Fruit fly (Drosophila melanogaster) whole organism, embryonic: Measurements from ENCODE around the gene orb.

ENCODE experiments used
- ATbp ChIP-seq: fragments of 200-800 bp; sonication (Bioruptor generic); optimal IDR thresholded peaks from 2 replicates; lab custom pipeline; 2017; ENCODE audit warnings: missing biosample characterization, mild to moderate bottlenecking, missing genetic modification characterization, missing genetic modification reagents
- Abd-B ChIP-seq: fragments of 200-800 bp; sonication (Bioruptor generic); optimal IDR thresholded peaks from 2 replicates; lab custom pipeline; 2018; ENCODE audit warnings: missing biosample characterization, mild to moderate bottlenecking, missing genetic modification characterization, moderate library complexity
- CG11247 ChIP-seq: fragments of 200-800 bp; sonication (Bioruptor generic); IDR thresholded peaks from 2 replicates; pipeline ENCODE4 v1.3.6; 2022; ENCODE audit warnings: missing biosample characterization, missing genetic modification characterization
- CG11398 ChIP-seq: fragments of 200-800 bp; sonication (Bioruptor generic); optimal IDR thresholded peaks from 2 replicates; lab custom pipeline; 2016; ENCODE audit warnings: missing biosample characterization, missing genetic modification characterization
- CG13424 ChIP-seq: fragments of 200-800 bp; sonication (Bioruptor generic); optimal IDR thresholded peaks from 2 replicates; lab custom pipeline; 2019; ENCODE audit warnings: missing biosample characterization, mild to moderate bottlenecking, missing genetic modification characterization, moderate library complexity
- CG1529 ChIP-seq: fragments of 200-800 bp; sonication (Bioruptor generic); optimal IDR thresholded peaks from 3 replicates; lab custom pipeline; 2018; ENCODE audit warnings: missing biosample characterization, missing genetic modification characterization
- CG15601 ChIP-seq: fragments of 200-800 bp; sonication (Bioruptor generic); optimal IDR thresholded peaks from 3 replicates; lab custom pipeline; 2019; ENCODE audit warnings: missing biosample characterization, mild to moderate bottlenecking, missing genetic modification characterization, moderate library complexity
- CG16779 ChIP-seq: fragments of 200-800 bp; sonication (Bioruptor generic); IDR thresholded peaks from 2 replicates; pipeline ENCODE4 v1.3.6; 2022; ENCODE audit warnings: missing biosample characterization, missing genetic modification characterization
- CG16813 ChIP-seq: fragments of 200-800 bp; sonication (Bioruptor generic); IDR thresholded peaks from 3 replicates; pipeline ENCODE4 v1.3.6; 2022; ENCODE audit warnings: missing biosample characterization, missing genetic modification characterization; ENCODE audit not compliant: partially characterized antibody
- CG17912 ChIP-seq: fragments of 200-800 bp; sonication (Bioruptor generic); optimal IDR thresholded peaks from 2 replicates; lab custom pipeline; 2018; ENCODE audit warnings: missing biosample characterization, mild to moderate bottlenecking, missing genetic modification characterization
- CG2199 ChIP-seq: fragments of 200-800 bp; sonication (Bioruptor generic); IDR thresholded peaks from 3 replicates; pipeline ENCODE4 v1.3.6; 2022; ENCODE audit warnings: missing biosample characterization, missing genetic modification characterization
- CG2712 ChIP-seq: fragments of 200-800 bp; optimal IDR thresholded peaks from 3 replicates; lab custom pipeline; 2019; ENCODE audit warnings: missing biosample characterization, mild to moderate bottlenecking, missing genetic modification characterization, moderate library complexity
- CG30403 ChIP-seq: fragments of 200-800 bp; sonication (Bioruptor generic); optimal IDR thresholded peaks from 3 replicates; lab custom pipeline; 2016; ENCODE audit warnings: missing biosample characterization, missing genetic modification characterization
- CG3163 ChIP-seq: fragments of 200-800 bp; sonication (Bioruptor generic); optimal IDR thresholded peaks from 3 replicates; lab custom pipeline; 2016; ENCODE audit warnings: missing biosample characterization, missing genetic modification characterization
- CG32767 ChIP-seq: fragments of 200-800 bp; sonication (Bioruptor generic); IDR thresholded peaks from 2 replicates; pipeline ENCODE4 v1.3.6; 2022; ENCODE audit warnings: missing biosample characterization, missing genetic modification characterization
- CG3407 ChIP-seq: fragments of 200-800 bp; sonication (Bioruptor generic); optimal IDR thresholded peaks from 2 replicates; lab custom pipeline; 2018; ENCODE audit warnings: missing biosample characterization, mild to moderate bottlenecking, missing genetic modification characterization
- CG4854 ChIP-seq: fragments of 200-800 bp; sonication (Bioruptor generic); optimal IDR thresholded peaks from 2 replicates; lab custom pipeline; 2016; ENCODE audit warnings: missing biosample characterization, missing genetic modification characterization, inconsistent platforms
- CG8359 ChIP-seq: fragments of 200-800 bp; sonication (Bioruptor generic); optimal IDR thresholded peaks from 2 replicates; lab custom pipeline; 2017; ENCODE audit warnings: missing biosample characterization, mild to moderate bottlenecking, missing genetic modification characterization, borderline replicate concordance
- CG8924 ChIP-seq: fragments of 200-800 bp; optimal IDR thresholded peaks from 3 replicates; lab custom pipeline; 2019; ENCODE audit warnings: missing biosample characterization, mild to moderate bottlenecking, missing genetic modification characterization, moderate library complexity
- CG9817 ChIP-seq: fragments of 200-800 bp; sonication (Bioruptor generic); optimal IDR thresholded peaks from 2 replicates; lab custom pipeline; 2018; ENCODE audit warnings: missing biosample characterization, mild to moderate bottlenecking, missing genetic modification characterization, moderate library complexity
- CoRest ChIP-seq: fragments of 200-800 bp; sonication (Bioruptor generic); optimal IDR thresholded peaks from 3 replicates; lab custom pipeline; 2018; ENCODE audit warnings: missing biosample characterization, mild to moderate bottlenecking, missing genetic modification characterization, moderate library complexity
- D ChIP-seq, 2 experiments: fragments of 200-800 bp in 1 of 2; fragments of >200 bp in 1 of 2; sonication (Bioruptor generic) in 1 of 2; optimal IDR thresholded peaks; 2 replicates in 1 of 2; 3 replicates in 1 of 2; lab custom pipeline; 2017; ENCODE audit warnings: mild to moderate bottlenecking in 1 of 2, missing biosample characterization in 1 of 2, missing genetic modification characterization in 1 of 2, missing genetic modification reagents in 1 of 2
- D19A ChIP-seq: fragments of 200-800 bp; optimal IDR thresholded peaks from 3 replicates; lab custom pipeline; 2019; ENCODE audit warnings: missing biosample characterization, mild to moderate bottlenecking, missing genetic modification characterization, moderate library complexity
- Hmr ChIP-seq: fragments of 200-800 bp; sonication (Bioruptor generic); optimal IDR thresholded peaks from 3 replicates; lab custom pipeline; 2017; ENCODE audit warnings: mild to moderate bottlenecking, missing biosample characterization, missing genetic modification reagents, missing genetic modification characterization
- Hmx ChIP-seq: fragments of 200-800 bp; sonication (Bioruptor generic); optimal IDR thresholded peaks from 2 replicates; lab custom pipeline; 2016; ENCODE audit warnings: missing biosample characterization, missing genetic modification characterization
- MBD-R2 ChIP-seq: fragments of 200-800 bp; sonication (Bioruptor generic); IDR thresholded peaks from 2 replicates; pipeline ENCODE4 v1.3.6; 2022; ENCODE audit warnings: missing biosample characterization, missing genetic modification characterization
- MTF-1 ChIP-seq: fragments of 200-800 bp; sonication (Bioruptor generic); optimal IDR thresholded peaks from 2 replicates; lab custom pipeline; 2018; ENCODE audit warnings: missing biosample characterization, mild to moderate bottlenecking, missing genetic modification characterization, borderline replicate concordance
- Med ChIP-seq: fragments of 200-800 bp; sonication (Bioruptor generic); peaks from one replicate; lab custom pipeline; 2016; ENCODE audit warnings: missing biosample characterization, missing genetic modification characterization, mild to moderate bottlenecking, inconsistent platforms, moderate library complexity
- Meics ChIP-seq: fragments of 200-800 bp; sonication (Bioruptor generic); optimal IDR thresholded peaks from 2 replicates; lab custom pipeline; 2017; ENCODE audit warnings: missing biosample characterization, mild to moderate bottlenecking, missing genetic modification characterization
- Neu2 ChIP-seq: fragments of 200-800 bp; sonication (Bioruptor generic); optimal IDR thresholded peaks from 3 replicates; lab custom pipeline; 2016; ENCODE audit warnings: missing biosample characterization, missing genetic modification characterization, borderline replicate concordance
- Nf-YB ChIP-seq: fragments of 200-800 bp; sonication (Bioruptor generic); optimal IDR thresholded peaks from 3 replicates; lab custom pipeline; 2019; ENCODE audit warnings: missing biosample characterization, mild to moderate bottlenecking, missing genetic modification characterization, moderate library complexity
- Nf-YC ChIP-seq: fragments of 200-800 bp; optimal IDR thresholded peaks from 3 replicates; lab custom pipeline; 2019; ENCODE audit warnings: missing biosample characterization, mild to moderate bottlenecking, missing genetic modification characterization, moderate library complexity
- Rx ChIP-seq: fragments of 200-800 bp; sonication (Bioruptor generic); IDR thresholded peaks from 2 replicates; pipeline ENCODE4 v1.3.6; 2022; ENCODE audit warnings: missing biosample characterization, missing genetic modification characterization
- Sin3A ChIP-seq: fragments of >200 bp; optimal IDR thresholded peaks from 2 replicates; lab custom pipeline; 2018
- Six4 ChIP-seq: fragments of 200-800 bp; sonication (Bioruptor generic); optimal IDR thresholded peaks from 2 replicates; lab custom pipeline; 2016; ENCODE audit warnings: missing biosample characterization, missing genetic modification characterization
- amos ChIP-seq: fragments of 200-800 bp; sonication (Bioruptor generic); IDR thresholded peaks from 2 replicates; pipeline ENCODE4 v1.3.6; 2022; ENCODE audit warnings: missing biosample characterization, missing genetic modification characterization; ENCODE audit not compliant: partially characterized antibody
- bbx ChIP-seq: fragments of 200-800 bp; sonication (Bioruptor generic); IDR thresholded peaks from 2 replicates; pipeline ENCODE4 v1.3.6; 2022; ENCODE audit warnings: missing biosample characterization, missing genetic modification characterization; ENCODE audit not compliant: partially characterized antibody
- br ChIP-seq: fragments of >200 bp; optimal IDR thresholded peaks from 2 replicates; lab custom pipeline; 2017
- cg ChIP-seq: fragments of 200-800 bp; sonication (Bioruptor generic); optimal IDR thresholded peaks from 3 replicates; lab custom pipeline; 2019; ENCODE audit warnings: missing biosample characterization, mild to moderate bottlenecking, missing genetic modification characterization, moderate library complexity
- crol ChIP-seq: fragments of 200-800 bp; sonication (Bioruptor generic); IDR thresholded peaks from 2 replicates; pipeline ENCODE4 v1.3.6; 2022; ENCODE audit warnings: missing biosample characterization, missing genetic modification characterization
- disco-r ChIP-seq: fragments of 200-800 bp; sonication (Bioruptor generic); optimal IDR thresholded peaks from 2 replicates; lab custom pipeline; 2016; ENCODE audit warnings: missing biosample characterization, missing genetic modification characterization
- en ChIP-seq: fragments of 200-800 bp; sonication (Bioruptor generic); optimal IDR thresholded peaks from 2 replicates; lab custom pipeline; 2016; ENCODE audit warnings: missing biosample characterization, missing genetic modification characterization
- fu2 ChIP-seq: fragments of 200-800 bp; sonication (Bioruptor generic); optimal IDR thresholded peaks from 2 replicates; lab custom pipeline; 2016; ENCODE audit warnings: missing biosample characterization, missing genetic modification characterization
- gt ChIP-seq: fragments of 200-800 bp; sonication (Bioruptor generic); IDR thresholded peaks from 2 replicates; pipeline ENCODE4 v1.3.6; 2022; ENCODE audit warnings: missing biosample characterization, missing genetic modification characterization
- insv ChIP-seq, 2 experiments: fragments of 200-800 bp; sonication (Bioruptor generic); optimal IDR thresholded peaks; 3 replicates each; lab custom pipeline; 2016 to 2018; ENCODE audit warnings: missing biosample characterization in 2 of 2, missing genetic modification characterization in 2 of 2
- ken ChIP-seq: fragments of 200-800 bp; sonication (Bioruptor generic); IDR thresholded peaks from 3 replicates; pipeline ENCODE4 v1.3.6; 2022; ENCODE audit warnings: missing biosample characterization, missing genetic modification characterization
- nom ChIP-seq: fragments of 200-800 bp; sonication (Bioruptor generic); optimal IDR thresholded peaks from 2 replicates; lab custom pipeline; 2017; ENCODE audit warnings: missing biosample characterization, missing genetic modification characterization, mild to moderate bottlenecking, moderate library complexity, missing genetic modification reagents
- repo ChIP-seq: fragments of 200-800 bp; sonication (Bioruptor generic); optimal IDR thresholded peaks from 2 replicates; lab custom pipeline; 2016; ENCODE audit warnings: missing biosample characterization, missing genetic modification characterization
- unc-4 ChIP-seq: fragments of 200-800 bp; sonication (Bioruptor generic); IDR thresholded peaks from 2 replicates; pipeline ENCODE4 v1.3.6; 2022; ENCODE audit warnings: missing biosample characterization, missing genetic modification characterization; ENCODE audit not compliant: partially characterized antibody
- vnd ChIP-seq: fragments of 200-800 bp; sonication (Bioruptor generic); IDR thresholded peaks from 3 replicates; pipeline ENCODE4 v1.3.6; 2022; ENCODE audit warnings: missing biosample characterization, missing genetic modification characterization; ENCODE audit not compliant: partially characterized antibody

Gene orb

DNA sequence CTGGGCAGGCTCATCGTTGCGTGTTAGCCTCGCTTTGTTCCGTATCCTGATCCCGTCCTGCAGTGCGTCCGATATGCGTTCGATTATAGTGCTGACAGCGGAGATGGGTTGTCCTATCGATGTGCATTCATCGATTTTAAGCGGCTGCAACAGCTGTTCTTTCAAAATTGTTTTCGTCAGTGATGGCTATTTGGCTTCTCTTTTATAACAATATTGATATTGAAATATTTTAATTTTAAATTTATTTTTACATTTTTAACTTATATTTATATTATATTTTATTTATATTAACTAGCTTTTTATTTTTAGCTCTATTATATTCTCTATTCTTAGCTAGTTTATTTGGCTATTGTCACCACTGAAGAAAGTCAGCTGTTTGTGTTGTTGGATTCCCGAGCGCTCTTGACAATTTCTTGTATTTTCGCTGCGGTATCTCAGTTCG is 22.6 kb downstream of the orb start, which contains the start of the genes wda and Pex11c (continued):
- TF ChIP-seq crol (GFP tag; lab: Robert Waterston, UW) (no peak), Nf-YC (tag; lab: Kevin White, UChicago) (peak; percentile 78), CG16813 (GFP tag; lab: Robert Waterston, UW) (peak; percentile 69), bbx (GFP tag; lab: Robert Waterston, UW) (peak; percentile 73), vnd (GFP tag; lab: Robert Waterston, UW) (peak; percentile 36; the same call in 2 of the 3 replicates), ATbp (GFP tag; lab: Kevin White, UChicago) (peak; percentile 80), Nf-YB (peak; percentile 77), Med (GFP tag; lab: Kevin White, UChicago) (peak; percentile 79), CG17912 (GFP tag; lab: Kevin White, UChicago) (no peak), D19A (tag; lab: Kevin White, UChicago) (peak; percentile 79), CG15601 (tag; lab: Kevin White, UChicago) (peak; percentile 89), CG16779 (GFP tag; lab: Robert Waterston, UW) (no peak), Abd-B (GFP tag; lab: Kevin White, UChicago) (no peak), CG8359 (peak; percentile 38), repo (GFP tag; lab: Kevin White, UChicago) (no peak), CG1529 (GFP tag; lab: Kevin White, UChicago) (peak; percentile 72), amos (GFP tag; lab: Robert Waterston, UW) (peak; percentile 77), ken (peak; percentile 80), CG11398 (GFP tag; lab: Kevin White, UChicago) (no peak), CG2712 (peak; percentile 97), CG30403 (peak; percentile 88), Rx (no peak; the same call in 1 of the 2 replicates), unc-4 (GFP tag; lab: Robert Waterston, UW) (peak; percentile 68; the same call in 1 of the 2 replicates), CG3407 (GFP tag; lab: Kevin White, UChicago) (peak; percentile 82), CG3163 (GFP tag; lab: Kevin White, UChicago) (no peak), nom (GFP tag; lab: Kevin White, UChicago) (no peak), en (GFP tag; lab: Kevin White, UChicago) (no peak), MBD-R2 (GFP tag; lab: Robert Waterston, UW) (peak; percentile 87), MTF-1 (GFP tag; lab: Kevin White, UChicago) (no peak), CG13424 (tag; lab: Kevin White, UChicago) (peak; percentile 93), CG32767 (GFP tag; lab: Robert Waterston, UW) (peak; percentile 88; the same call in 1 of the 2 replicates), CG2199 (GFP tag; lab: Robert Waterston, UW) (no peak), Six4 (peak; percentile 56), fu2 (GFP tag; lab: Kevin White, UChicago) (no peak), insv (GFP tag; optimal IDR thresholded peaks at IDR 0.05; lab: Kevin White, UChicago) (peak in 1 of 2 experiments; percentile 52), Meics (peak; percentile 75), Sin3A (no peak), CoRest (tag; lab: Kevin White, UChicago) (peak; percentile 95), D (optimal IDR thresholded peaks at IDR 0.05; lab: Kevin White, UChicago) (no peak), D (GFP tag; optimal IDR thresholded peaks at IDR 0.05; lab: Kevin White, UChicago) (peak; percentile 52), CG8924 (peak; percentile 91), disco-r (GFP tag; lab: Kevin White, UChicago) (no peak), Neu2 (no peak), Hmx (no peak), CG11247 (GFP tag; lab: Robert Waterston, UW) (peak; percentile 80), CG4854 (GFP tag; lab: Kevin White, UChicago) (no peak), Hmr (GFP tag; lab: Kevin White, UChicago) (peak; percentile 89), cg (GFP tag; lab: Kevin White, UChicago) (no peak), gt (GFP tag; lab: Robert Waterston, UW) (peak; percentile 80), CG9817 (peak; percentile 87), br (lab: Kevin White, UChicago) (no peak)
